Fruit fly (Drosophila melanogaster) whole organism, embryonic: Measurements from ENCODE around the gene AstA.

ENCODE experiments used
- Adf1 ChIP-seq: fragments of 200-800 bp; sonication (Bioruptor generic); IDR thresholded peaks from 2 replicates; pipeline ENCODE4 v1.3.6; 2022; ENCODE audit warnings: missing biosample characterization, missing genetic modification characterization
- C15 ChIP-seq: fragments of 200-800 bp; sonication (Bioruptor generic); IDR thresholded peaks from 3 replicates; pipeline ENCODE4 v1.3.6; 2022; ENCODE audit warnings: missing biosample characterization, missing genetic modification characterization
- CG10267 ChIP-seq: fragments of 200-800 bp; sonication (Bioruptor generic); optimal IDR thresholded peaks from 2 replicates; lab custom pipeline; 2018; ENCODE audit warnings: missing biosample characterization, mild to moderate bottlenecking, missing genetic modification characterization, moderate library complexity
- CG13775 ChIP-seq: fragments of 200-800 bp; sonication (Bioruptor generic); optimal IDR thresholded peaks from 3 replicates; lab custom pipeline; 2017; ENCODE audit warnings: missing biosample characterization, mild to moderate bottlenecking, missing genetic modification characterization
- CG14710 ChIP-seq: fragments of 200-800 bp; sonication (Bioruptor generic); optimal IDR thresholded peaks from 3 replicates; lab custom pipeline; 2019; ENCODE audit warnings: missing biosample characterization, mild to moderate bottlenecking, missing genetic modification characterization, moderate library complexity
- CG15514 ChIP-seq: fragments of 200-800 bp; sonication (Bioruptor generic); optimal IDR thresholded peaks from 3 replicates; lab custom pipeline; 2017; ENCODE audit warnings: missing biosample characterization, missing genetic modification characterization, mild to moderate bottlenecking, moderate library complexity, missing genetic modification reagents
- CG15601 ChIP-seq: fragments of 200-800 bp; sonication (Bioruptor generic); optimal IDR thresholded peaks from 3 replicates; lab custom pipeline; 2019; ENCODE audit warnings: missing biosample characterization, mild to moderate bottlenecking, missing genetic modification characterization, moderate library complexity
- CG15696 ChIP-seq: fragments of 200-800 bp; sonication (Bioruptor generic); optimal IDR thresholded peaks from 2 replicates; lab custom pipeline; 2019; ENCODE audit warnings: missing biosample characterization, mild to moderate bottlenecking, missing genetic modification characterization, moderate library complexity
- CG17186 ChIP-seq: fragments of 200-800 bp; sonication (Bioruptor generic); optimal IDR thresholded peaks from 3 replicates; lab custom pipeline; 2017; ENCODE audit warnings: missing biosample characterization, missing genetic modification reagents, missing genetic modification characterization
- CG30403 ChIP-seq: fragments of 200-800 bp; sonication (Bioruptor generic); optimal IDR thresholded peaks from 3 replicates; lab custom pipeline; 2016; ENCODE audit warnings: missing biosample characterization, missing genetic modification characterization
- CG3847 ChIP-seq: fragments of 200-800 bp; sonication (Bioruptor generic); IDR thresholded peaks from 2 replicates; pipeline ENCODE4 v1.3.6; 2022; ENCODE audit warnings: missing biosample characterization, missing genetic modification characterization
- CG4617 ChIP-seq: fragments of 200-800 bp; sonication (Bioruptor generic); optimal IDR thresholded peaks from 3 replicates; lab custom pipeline; 2016; ENCODE audit warnings: missing biosample characterization, missing genetic modification characterization, borderline replicate concordance
- CG4820 ChIP-seq: fragments of 200-800 bp; sonication (Bioruptor generic); optimal IDR thresholded peaks from 3 replicates; lab custom pipeline; 2016; ENCODE audit warnings: missing biosample characterization, missing genetic modification characterization
- CG9797 ChIP-seq: fragments of 200-800 bp; sonication (Bioruptor generic); optimal IDR thresholded peaks from 3 replicates; lab custom pipeline; 2018; ENCODE audit warnings: missing biosample characterization, mild to moderate bottlenecking, missing genetic modification characterization
- Dip2 ChIP-seq: fragments of 200-800 bp; sonication (Bioruptor generic); IDR thresholded peaks from 2 replicates; pipeline ENCODE4 v1.3.6; 2022; ENCODE audit warnings: missing biosample characterization, missing genetic modification characterization
- Dll ChIP-seq: fragments of 200-800 bp; sonication (Bioruptor generic); IDR thresholded peaks from 4 replicates; pipeline ENCODE4 v1.3.6; 2022; ENCODE audit warnings: missing biosample characterization, missing genetic modification characterization; ENCODE audit not compliant: partially characterized antibody
- Dp ChIP-seq: fragments of 200-800 bp; sonication (Bioruptor generic); optimal IDR thresholded peaks from 2 replicates; lab custom pipeline; 2018; ENCODE audit warnings: missing biosample characterization, mild to moderate bottlenecking, missing genetic modification characterization, moderate library complexity
- E2f1 ChIP-seq: fragments of 200-800 bp; sonication (Bioruptor generic); IDR thresholded peaks from 2 replicates; pipeline ENCODE4 v1.3.6; 2022; ENCODE audit warnings: missing biosample characterization, missing genetic modification characterization
- Ets97D ChIP-seq: fragments of 200-800 bp; sonication (Bioruptor generic); optimal IDR thresholded peaks from 3 replicates; lab custom pipeline; 2016; ENCODE audit warnings: missing biosample characterization, missing genetic modification characterization
- Fer1 ChIP-seq: fragments of 200-800 bp; sonication (Bioruptor generic); optimal IDR thresholded peaks from 2 replicates; lab custom pipeline; 2017; ENCODE audit warnings: missing biosample characterization, mild to moderate bottlenecking, missing genetic modification characterization
- HLH4C ChIP-seq: fragments of 200-800 bp; sonication (Bioruptor generic); IDR thresholded peaks from 3 replicates; pipeline ENCODE4 v1.3.6; 2022; ENCODE audit warnings: missing biosample characterization, missing genetic modification characterization; ENCODE audit not compliant: partially characterized antibody
- Hsf ChIP-seq: fragments of 200-800 bp; sonication (Bioruptor generic); optimal IDR thresholded peaks from 3 replicates; lab custom pipeline; 2016; ENCODE audit warnings: missing biosample characterization, missing genetic modification characterization
- MESR4 ChIP-seq: fragments of 200-800 bp; sonication (Bioruptor generic); optimal IDR thresholded peaks from 2 replicates; lab custom pipeline; 2018; ENCODE audit warnings: missing biosample characterization, mild to moderate bottlenecking, missing genetic modification characterization, moderate library complexity
- Stat92E ChIP-seq, 3 experiments: fragments of >200 bp in 2 of 3; fragments of 200-800 bp in 1 of 3; sonication (Bioruptor generic) in 1 of 3; optimal IDR thresholded peaks; 2 replicates each; lab custom pipeline; 2017 to 2019; ENCODE audit warnings: missing biosample characterization in 3 of 3, missing genetic modification characterization in 3 of 3, mild to moderate bottlenecking in 1 of 3, moderate library complexity in 1 of 3
- YL-1 ChIP-seq: fragments of 200-800 bp; sonication (Bioruptor generic); optimal IDR thresholded peaks from 3 replicates; lab custom pipeline; 2017; ENCODE audit warnings: missing biosample characterization, mild to moderate bottlenecking, missing genetic modification characterization
- croc ChIP-seq: fragments of 200-800 bp; sonication (Bioruptor generic); conservative IDR thresholded peaks from 3 replicates; pipeline ENCODE4 v1.3.6; 2022; ENCODE audit warnings: missing biosample characterization, missing genetic modification characterization
- dimm ChIP-seq: fragments of 200-800 bp; sonication (Bioruptor generic); IDR thresholded peaks from 2 replicates; pipeline ENCODE4 v1.3.6; 2022; ENCODE audit warnings: missing biosample characterization, missing genetic modification characterization
- gfzf ChIP-seq: fragments of 200-800 bp; sonication (Bioruptor generic); optimal IDR thresholded peaks from 2 replicates; lab custom pipeline; 2016; ENCODE audit warnings: missing biosample characterization, mild to moderate bottlenecking, missing genetic modification characterization, moderate library complexity
- grn ChIP-seq: fragments of 200-800 bp; sonication (Bioruptor generic); optimal IDR thresholded peaks from 3 replicates; lab custom pipeline; 2017; ENCODE audit warnings: missing biosample characterization, missing genetic modification characterization
- hbn ChIP-seq: fragments of 200-800 bp; sonication (Bioruptor generic); IDR thresholded peaks from 2 replicates; pipeline ENCODE4 v1.3.6; 2022; ENCODE audit warnings: missing biosample characterization, missing genetic modification characterization; ENCODE audit not compliant: partially characterized antibody
- kah ChIP-seq: fragments of 200-800 bp; sonication (Bioruptor generic); optimal IDR thresholded peaks from 2 replicates; lab custom pipeline; 2018; ENCODE audit warnings: missing biosample characterization, mild to moderate bottlenecking, missing genetic modification characterization
- lilli ChIP-seq: fragments of 200-800 bp; sonication (Bioruptor generic); optimal IDR thresholded peaks from 3 replicates; lab custom pipeline; 2016; ENCODE audit warnings: missing biosample characterization, missing genetic modification characterization
- lov ChIP-seq, 2 experiments: fragments of 200-800 bp in 1 of 2; fragments of >200 bp in 1 of 2; sonication (Bioruptor generic) in 1 of 2; IDR thresholded peaks in 1 of 2; optimal IDR thresholded peaks in 1 of 2; 2 replicates in 1 of 2; 3 replicates in 1 of 2; pipeline versions ENCODE4 v1.3.6 to Lab custom; 2017 to 2022; ENCODE audit warnings: missing biosample characterization in 1 of 2, missing genetic modification characterization in 1 of 2
- nmo ChIP-seq: fragments of 200-800 bp; sonication (Bioruptor generic); optimal IDR thresholded peaks from 2 replicates; lab custom pipeline; 2018; ENCODE audit warnings: missing biosample characterization, mild to moderate bottlenecking, missing genetic modification characterization, moderate library complexity
- pan ChIP-seq, 4 experiments: fragments of >200 bp in 3 of 4; fragments of 200-800 bp in 1 of 4; sonication (Bioruptor generic) in 1 of 4; optimal IDR thresholded peaks in 3 of 4; IDR thresholded peaks in 1 of 4; 2 replicates each; pipeline versions ENCODE4 v1.3.6 to Lab custom; 2017 to 2022; ENCODE audit warnings: missing biosample characterization in 2 of 4, missing genetic modification characterization in 2 of 4, mixed read lengths in 1 of 4
- phol ChIP-seq: fragments of 200-800 bp; sonication (Bioruptor generic); optimal IDR thresholded peaks from 3 replicates; lab custom pipeline; 2018; ENCODE audit warnings: missing biosample characterization, mild to moderate bottlenecking, missing genetic modification characterization, moderate library complexity
- pzg ChIP-seq: fragments of 200-800 bp; sonication (Bioruptor generic); optimal IDR thresholded peaks from 3 replicates; lab custom pipeline; 2018; ENCODE audit warnings: missing biosample characterization, mild to moderate bottlenecking, missing genetic modification characterization, moderate library complexity
- ro ChIP-seq: fragments of 200-800 bp; sonication (Bioruptor generic); IDR thresholded peaks from 2 replicates; pipeline ENCODE4 v1.3.6; 2022; ENCODE audit warnings: missing biosample characterization, missing genetic modification characterization
- row ChIP-seq: fragments of 200-800 bp; sonication (Bioruptor generic); IDR thresholded peaks from 3 replicates; pipeline ENCODE4 v1.3.6; 2022; ENCODE audit warnings: missing biosample characterization, missing genetic modification characterization
- sens ChIP-seq: fragments of 200-800 bp; sonication (Bioruptor generic); peaks from one replicate; lab custom pipeline; 2016; ENCODE audit warnings: missing biosample characterization, missing genetic modification characterization
- slbo ChIP-seq: fragments of 200-800 bp; sonication (Bioruptor generic); IDR thresholded peaks from 2 replicates; pipeline ENCODE4 v1.3.6; 2022; ENCODE audit warnings: missing biosample characterization, missing genetic modification characterization
- sna ChIP-seq: fragments of 200-800 bp; sonication (Bioruptor generic); IDR thresholded peaks from 2 replicates; pipeline ENCODE4 v1.3.6; 2022; ENCODE audit warnings: missing biosample characterization, missing genetic modification characterization; ENCODE audit not compliant: partially characterized antibody
- sob ChIP-seq: fragments of 200-800 bp; sonication (Bioruptor generic); IDR thresholded peaks from 2 replicates; pipeline ENCODE4 v1.3.6; 2022; ENCODE audit warnings: missing biosample characterization, missing genetic modification characterization
- trem ChIP-seq: fragments of 200-800 bp; optimal IDR thresholded peaks from 3 replicates; lab custom pipeline; 2019; ENCODE audit warnings: missing biosample characterization, mild to moderate bottlenecking, missing genetic modification characterization, moderate library complexity
- ttk ChIP-seq: fragments of 200-800 bp; sonication (Bioruptor generic); IDR thresholded peaks from 2 replicates; pipeline ENCODE4 v2.1.2; 2022; ENCODE audit warnings: missing biosample characterization, missing genetic modification characterization
- unc-4 ChIP-seq: fragments of 200-800 bp; sonication (Bioruptor generic); IDR thresholded peaks from 2 replicates; pipeline ENCODE4 v1.3.6; 2022; ENCODE audit warnings: missing biosample characterization, missing genetic modification characterization; ENCODE audit not compliant: partially characterized antibody
- usp ChIP-seq: fragments of >200 bp; optimal IDR thresholded peaks from 2 replicates; lab custom pipeline; 2017; ENCODE audit warnings: missing biosample characterization, missing genetic modification characterization
- vnd ChIP-seq: fragments of 200-800 bp; sonication (Bioruptor generic); IDR thresholded peaks from 3 replicates; pipeline ENCODE4 v1.3.6; 2022; ENCODE audit warnings: missing biosample characterization, missing genetic modification characterization; ENCODE audit not compliant: partially characterized antibody
- zen2 ChIP-seq: fragments of 200-800 bp; sonication (Bioruptor generic); IDR thresholded peaks from 3 replicates; pipeline ENCODE4 v1.3.6; 2022; ENCODE audit warnings: missing biosample characterization, missing genetic modification characterization; ENCODE audit not compliant: partially characterized antibody

Gene AstA

dm6 chr3R:24805048-24805447 is 40.2 kb upstream of the AstA start, which contains the start of gene polybromo (continued):
- TF ChIP-seq CG14710 (tag; lab: Kevin White, UChicago) (peak; percentile 33), CG15514 (GFP tag; lab: Kevin White, UChicago) (peak; percentile 77), dimm (GFP tag; lab: Robert Waterston, UW) (no peak), HLH4C (GFP tag; lab: Robert Waterston, UW) (peak; percentile 83), vnd (peak; percentile 80; the same call in 2 of the 3 replicates), nmo (GFP tag; lab: Kevin White, UChicago) (peak; percentile 30), ttk (GFP tag; lab: Robert Waterston, UW) (no peak), Adf1 (GFP tag; lab: Robert Waterston, UW) (no peak; the same call in 1 of the 2 replicates), croc (GFP tag; lab: Robert Waterston, UW) (no peak), lilli (GFP tag; lab: Kevin White, UChicago) (peak; percentile 10), CG4820 (no peak), MESR4 (GFP tag; lab: Kevin White, UChicago) (peak; percentile 76), CG15696 (no peak), gfzf (GFP tag; lab: Kevin White, UChicago) (peak; percentile 27), CG30403 (GFP tag; lab: Kevin White, UChicago) (peak; percentile 17), CG10267 (peak; percentile 12), C15 (GFP tag; lab: Robert Waterston, UW) (no peak), Stat92E (GFP tag; optimal IDR thresholded peaks at IDR 0.05; lab: Kevin White, UChicago) (peak in 1 of 3 experiments; percentile 70), Fer1 (GFP tag; lab: Kevin White, UChicago) (peak; percentile 13), CG13775 (no peak), sens (GFP tag; lab: Kevin White, UChicago) (peak; percentile 49), zen2 (GFP tag; lab: Robert Waterston, UW) (peak; percentile 86), ro (no peak), Dll (GFP tag; lab: Robert Waterston, UW) (peak; percentile 91), Dp (GFP tag; lab: Kevin White, UChicago) (peak; percentile 90), YL-1 (GFP tag; lab: Kevin White, UChicago) (peak; percentile 67), trem (tag; lab: Kevin White, UChicago) (peak; percentile 51), sob (no peak), CG17186 (peak; percentile 94), CG9797 (GFP tag; lab: Kevin White, UChicago) (peak; percentile 41), slbo (GFP tag; lab: Robert Waterston, UW) (peak; percentile 30; the same call in 1 of the 2 replicates), CG3847 (GFP tag; lab: Robert Waterston, UW) (no peak), lov (optimal IDR thresholded peaks at IDR 0.05; lab: Kevin White, UChicago) (no peak), lov (GFP tag; IDR thresholded peaks at IDR 0.05; lab: Robert Waterston, UW) (no peak), unc-4 (GFP tag; lab: Robert Waterston, UW) (peak; percentile 94), phol (peak; percentile 11), Dip2 (no peak), usp (no peak), row (GFP tag; lab: Robert Waterston, UW) (peak; percentile 42; the same call in 2 of the 3 replicates), grn (GFP tag; lab: Kevin White, UChicago) (no peak), pan (optimal IDR thresholded peaks at IDR 0.05; lab: Kevin White, UChicago) (no peak), pan (GFP tag; optimal IDR thresholded peaks at IDR 0.05 in 1 of 2, IDR thresholded peaks at IDR 0.05 in 1 of 2) (no peak), hbn (peak; percentile 81), kah (GFP tag; lab: Kevin White, UChicago) (no peak), pzg (GFP tag; lab: Kevin White, UChicago) (peak; percentile 80), Hsf (GFP tag; lab: Kevin White, UChicago) (no peak), E2f1 (GFP tag; lab: Robert Waterston, UW) (peak; percentile 64), Ets97D (GFP tag; lab: Kevin White, UChicago) (peak; percentile 33), CG15601 (tag; lab: Kevin White, UChicago) (no peak), CG4617 (GFP tag; lab: Kevin White, UChicago) (peak; percentile 61), sna (GFP tag; lab: Robert Waterston, UW) (peak; percentile 85)
